Worm (Caenorhabditis elegans) whole organism, L3 larva: ENCODE measurements around the gene hira-1.

Experiments used
- ama-1 ChIP-seq: fragments of 150-350 bp; optimal IDR thresholded peaks from 2 replicates; lab custom pipeline; 2018
- egl-27 ChIP-seq: sonication (generic microtip); optimal IDR thresholded peaks from 4 replicates; lab custom pipeline; 2017; ENCODE audit warnings: missing biosample characterization, missing genetic modification reagents, missing genetic modification characterization
- elt-1 ChIP-seq: fragments of 150-350 bp; optimal IDR thresholded peaks from 2 replicates; lab custom pipeline; 2014; ENCODE audit warnings: missing biosample characterization, missing genetic modification characterization
- eor-1 ChIP-seq, 2 experiments: fragments of 150-350 bp; optimal IDR thresholded peaks; 2 replicates each; lab custom pipeline; 2014 to 2018; ENCODE audit warnings: missing biosample characterization in 2 of 2, missing genetic modification characterization in 2 of 2
- fkh-10 ChIP-seq: sonication (generic microtip); optimal IDR thresholded peaks from 2 replicates; lab custom pipeline; 2017; ENCODE audit warnings: missing biosample characterization, missing genetic modification reagents, missing genetic modification characterization
- fos-1 ChIP-seq: fragments of 150-350 bp; optimal IDR thresholded peaks from 2 replicates; lab custom pipeline; 2014; ENCODE audit warnings: missing biosample characterization, missing genetic modification characterization
- jun-1 ChIP-seq: fragments of 150-350 bp; optimal IDR thresholded peaks from 2 replicates; lab custom pipeline; 2014; ENCODE audit warnings: missing biosample characterization, missing genetic modification reagents, missing genetic modification characterization
- lin-15B ChIP-seq: fragments of 150-350 bp; optimal IDR thresholded peaks from 2 replicates; lab custom pipeline; 2014; ENCODE audit warnings: missing biosample characterization, missing genetic modification characterization
- lsy-12 ChIP-seq: sonication (generic microtip); optimal IDR thresholded peaks from 2 replicates; lab custom pipeline; 2016; ENCODE audit warnings: mild to moderate bottlenecking, missing genetic modification characterization, missing compliant biosample characterization
- mdl-1 ChIP-seq: fragments of 150-350 bp; optimal IDR thresholded peaks from 2 replicates; lab custom pipeline; 2014; ENCODE audit warnings: missing biosample characterization, missing genetic modification characterization
- nhr-12 ChIP-seq: fragments of 150-350 bp; optimal IDR thresholded peaks from 2 replicates; lab custom pipeline; 2014; ENCODE audit warnings: missing biosample characterization, missing genetic modification characterization
- skn-1 ChIP-seq: fragments of 150-350 bp; optimal IDR thresholded peaks from 2 replicates; lab custom pipeline; 2014; ENCODE audit warnings: missing biosample characterization, missing genetic modification characterization
- unc-62 ChIP-seq: fragments of 150-350 bp; sonication (generic microtip); optimal IDR thresholded peaks from 4 replicates; lab custom pipeline; 2014; ENCODE audit warnings: missing biosample characterization, missing genetic modification reagents, missing genetic modification characterization
- ztf-11 ChIP-seq: fragments of 150-350 bp; optimal IDR thresholded peaks from 2 replicates; lab custom pipeline; 2014; ENCODE audit warnings: missing biosample characterization, missing genetic modification characterization

DNA sequence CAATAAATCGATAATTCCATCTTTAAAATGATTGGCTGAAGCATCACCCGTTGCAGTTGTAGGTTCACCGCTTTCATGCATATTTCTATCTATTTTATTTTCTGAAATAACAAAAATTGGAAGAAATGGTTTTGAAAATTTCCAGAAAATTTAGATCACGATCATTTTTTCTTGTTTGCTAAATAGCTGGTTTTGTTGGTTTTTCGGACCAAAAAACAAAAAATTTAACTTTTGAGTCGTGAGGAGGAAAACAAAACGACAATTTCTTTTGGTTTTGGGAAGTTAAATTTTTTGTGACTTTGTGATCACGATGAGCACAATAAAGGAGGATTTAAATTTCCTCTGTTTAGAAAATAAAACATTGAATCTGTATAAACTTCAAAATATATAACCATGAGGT, 25.7 kb upstream of the hira-1 start, which contains the start of gene T10F2.2:
- TF ChIP-seq lsy-12 (tag; lab: Kevin White, UChicago) = no peak
- TF ChIP-seq fkh-10 (GFP tag; lab: Kevin White, UChicago) = no peak
- TF ChIP-seq lin-15B (tag; lab: Kevin White, UChicago) = no peak
- no peak for TF ChIP-seq fos-1 (tag; lab: Kevin White, UChicago)
- TF ChIP-seq jun-1 (tag; lab: Kevin White, UChicago) = no peak
- no peak for TF ChIP-seq egl-27 (tag; lab: Kevin White, UChicago)
- no peak for TF ChIP-seq elt-1 (tag; lab: Kevin White, UChicago)
- no peak for TF ChIP-seq skn-1
- no peak for TF ChIP-seq ztf-11 (tag; lab: Kevin White, UChicago)
- TF ChIP-seq nhr-12 (tag; lab: Kevin White, UChicago) = no peak
- no peak for TF ChIP-seq ama-1 (lab: Kevin White, UChicago)
- TF ChIP-seq eor-1 (tag; optimal IDR thresholded peaks at IDR 0.05; lab: Kevin White, UChicago) = no peak
- no peak for TF ChIP-seq unc-62
- no peak for TF ChIP-seq mdl-1
